Worm (Caenorhabditis elegans) whole organism, late embryonic: Measurements from ENCODE around the gene apc-17.

Source experiments
- C08G9.2 ChIP-seq: sonication (generic microtip); optimal IDR thresholded peaks from 2 replicates; lab custom pipeline; 2016; ENCODE audit warnings: mild to moderate bottlenecking, missing genetic modification characterization, moderate library complexity, missing compliant biosample characterization
- F13H6.1 ChIP-seq: sonication (generic microtip); optimal IDR thresholded peaks from 2 replicates; lab custom pipeline; 2016; ENCODE audit warnings: missing genetic modification characterization, missing compliant biosample characterization
- T23F11.4 ChIP-seq: fragments of 200-800 bp; sonication (Bioruptor generic); optimal IDR thresholded peaks from 2 replicates; lab custom pipeline; 2018; ENCODE audit warnings: mild to moderate bottlenecking, missing genetic modification characterization, missing compliant biosample characterization
- Y22D7AL.16 ChIP-seq: sonication (generic microtip); optimal IDR thresholded peaks from 2 replicates; lab custom pipeline; 2016; ENCODE audit warnings: missing genetic modification characterization, missing compliant biosample characterization
- ahr-1 ChIP-seq: sonication (generic microtip); optimal IDR thresholded peaks from 2 replicates; lab custom pipeline; 2016; ENCODE audit warnings: missing genetic modification characterization, missing compliant biosample characterization
- ama-1 ChIP-seq: fragments of 150-350 bp; optimal IDR thresholded peaks from 2 replicates; lab custom pipeline; 2014
- ceh-22 ChIP-seq: sonication (generic microtip); optimal IDR thresholded peaks from 2 replicates; lab custom pipeline; 2017; ENCODE audit warnings: missing biosample characterization, missing genetic modification characterization
- ceh-24 ChIP-seq: sonication (generic microtip); optimal IDR thresholded peaks from 2 replicates; lab custom pipeline; 2016; ENCODE audit warnings: mild to moderate bottlenecking, missing genetic modification characterization, missing compliant biosample characterization
- ceh-34 ChIP-seq: sonication (generic microtip); optimal IDR thresholded peaks from 2 replicates; lab custom pipeline; 2016; ENCODE audit warnings: mild to moderate bottlenecking, missing genetic modification characterization, missing compliant biosample characterization
- ceh-45 ChIP-seq: fragments of 200-800 bp; sonication (Bioruptor generic); IDR thresholded peaks from 2 replicates; pipeline ENCODE4 v1.3.6; 2022; ENCODE audit warnings: missing genetic modification reagents, missing genetic modification characterization, missing compliant biosample characterization
- ceh-6 ChIP-seq: fragments of 200-800 bp; sonication (Bioruptor generic); optimal IDR thresholded peaks from 2 replicates; lab custom pipeline; 2018; ENCODE audit warnings: mild to moderate bottlenecking, missing genetic modification characterization, missing compliant biosample characterization
- che-1 ChIP-seq: sonication (generic microtip); optimal IDR thresholded peaks from 2 replicates; lab custom pipeline; 2016; ENCODE audit warnings: mild to moderate bottlenecking, missing genetic modification characterization, missing compliant biosample characterization
- elt-2 ChIP-seq: sonication (generic microtip); optimal IDR thresholded peaks from 2 replicates; lab custom pipeline; 2016; ENCODE audit warnings: missing genetic modification reagents, missing genetic modification characterization, missing compliant biosample characterization
- elt-4 ChIP-seq: sonication (generic microtip); optimal IDR thresholded peaks from 2 replicates; lab custom pipeline; 2016; ENCODE audit warnings: missing genetic modification characterization, missing compliant biosample characterization
- ets-4 ChIP-seq: sonication (generic microtip); optimal IDR thresholded peaks from 2 replicates; lab custom pipeline; 2016; ENCODE audit warnings: missing genetic modification characterization, missing compliant biosample characterization
- fax-1 ChIP-seq: sonication (generic microtip); optimal IDR thresholded peaks from 2 replicates; lab custom pipeline; 2016; ENCODE audit warnings: missing genotype, missing genetic modification characterization, missing compliant biosample characterization
- fkh-10 ChIP-seq: fragments of 150-350 bp; optimal IDR thresholded peaks from 2 replicates; lab custom pipeline; 2014; ENCODE audit warnings: missing biosample characterization, missing genetic modification reagents, missing genetic modification characterization
- gmeb-2 ChIP-seq: sonication (generic microtip); optimal IDR thresholded peaks from 2 replicates; lab custom pipeline; 2016; ENCODE audit warnings: missing genetic modification characterization, inconsistent platforms, missing compliant biosample characterization
- lim-6 ChIP-seq: sonication (generic microtip); optimal IDR thresholded peaks from 2 replicates; lab custom pipeline; 2016; ENCODE audit warnings: missing genetic modification characterization, missing compliant biosample characterization
- mec-3 ChIP-seq: sonication (generic microtip); optimal IDR thresholded peaks from 2 replicates; lab custom pipeline; 2016; ENCODE audit warnings: borderline replicate concordance, missing genetic modification characterization, missing compliant biosample characterization
- nfya-1 ChIP-seq: sonication (generic microtip); optimal IDR thresholded peaks from 2 replicates; lab custom pipeline; 2017; ENCODE audit warnings: missing genetic modification characterization, mild to moderate bottlenecking, missing compliant biosample characterization, antibody characterized with exemption, moderate library complexity
- nhr-11 ChIP-seq: fragments of 150-350 bp; optimal IDR thresholded peaks from 2 replicates; lab custom pipeline; 2014; ENCODE audit warnings: missing biosample characterization, missing genetic modification characterization
- nhr-232 ChIP-seq: sonication (generic microtip); optimal IDR thresholded peaks from 2 replicates; lab custom pipeline; 2016; ENCODE audit warnings: missing genetic modification characterization, missing compliant biosample characterization
- odd-2 ChIP-seq: sonication (generic microtip); optimal IDR thresholded peaks from 2 replicates; lab custom pipeline; 2017; ENCODE audit warnings: antibody characterized with exemption, mild to moderate bottlenecking, missing genetic modification characterization, missing compliant biosample characterization
- pag-3 ChIP-seq: sonication (generic microtip); optimal IDR thresholded peaks from 2 replicates; lab custom pipeline; 2016; ENCODE audit warnings: missing compliant biosample characterization, missing genetic modification characterization, borderline replicate concordance
- pat-9 ChIP-seq: fragments of 200-800 bp; sonication (Bioruptor generic); optimal IDR thresholded peaks from 2 replicates; lab custom pipeline; 2018; ENCODE audit warnings: mild to moderate bottlenecking, missing genetic modification characterization, moderate library complexity, missing compliant biosample characterization
- pqm-1 ChIP-seq: sonication (generic microtip); optimal IDR thresholded peaks from 2 replicates; lab custom pipeline; 2016; ENCODE audit warnings: missing genetic modification characterization, missing compliant biosample characterization
- pros-1 ChIP-seq: fragments of 150-350 bp; optimal IDR thresholded peaks from 2 replicates; lab custom pipeline; 2014; ENCODE audit warnings: missing biosample characterization, missing genetic modification reagents, missing genetic modification characterization
- ref-2 ChIP-seq: sonication (generic microtip); optimal IDR thresholded peaks from 2 replicates; lab custom pipeline; 2016; ENCODE audit warnings: missing genetic modification characterization, missing compliant biosample characterization
- sdc-2 ChIP-seq: sonication (generic microtip); optimal IDR thresholded peaks from 2 replicates; lab custom pipeline; 2016; ENCODE audit warnings: missing genotype, missing genetic modification characterization, missing compliant biosample characterization
- sox-2 ChIP-seq: fragments of 200-800 bp; sonication (Bioruptor generic); IDR thresholded peaks from 2 replicates; pipeline ENCODE4 v1.3.6; 2022; ENCODE audit warnings: missing genetic modification reagents, missing genetic modification characterization, missing compliant biosample characterization
- sox-4 ChIP-seq: sonication (generic microtip); optimal IDR thresholded peaks from 2 replicates; lab custom pipeline; 2017; ENCODE audit warnings: mild to moderate bottlenecking, missing genetic modification characterization, inconsistent platforms, missing compliant biosample characterization
- unc-86 ChIP-seq: sonication (generic microtip); optimal IDR thresholded peaks from 2 replicates; lab custom pipeline; 2016; ENCODE audit warnings: missing genetic modification characterization, missing compliant biosample characterization
- ztf-16 ChIP-seq: sonication (generic microtip); optimal IDR thresholded peaks from 2 replicates; lab custom pipeline; 2017; ENCODE audit warnings: missing genetic modification characterization, missing compliant biosample characterization

The apc-17 gene

ce11 chrII:11153080-11153479 is 45.2 kb downstream of the apc-17 start:
- TF ChIP-seq ceh-22 (tag; lab: Kevin White, UChicago): no peak
- TF ChIP-seq pag-3 (tag; lab: Kevin White, UChicago): no peak
- no peak for TF ChIP-seq sdc-2 (tag; lab: Kevin White, UChicago)
- TF ChIP-seq lim-6 (tag; lab: Kevin White, UChicago): no peak
- TF ChIP-seq odd-2 (tag; lab: Kevin White, UChicago): no peak
- no peak for TF ChIP-seq F13H6.1 (tag; lab: Kevin White, UChicago)
- TF ChIP-seq fax-1: no peak
- TF ChIP-seq C08G9.2 (tag; lab: Kevin White, UChicago): no peak
- no peak for TF ChIP-seq ceh-45 (GFP tag; lab: Robert Waterston, UW)
- no peak for TF ChIP-seq unc-86 (tag; lab: Kevin White, UChicago)
- no peak for TF ChIP-seq ref-2 (tag; lab: Kevin White, UChicago)
- TF ChIP-seq pqm-1 (tag; lab: Kevin White, UChicago): no peak
- TF ChIP-seq ztf-16 (tag; lab: Kevin White, UChicago): no peak
- no peak for TF ChIP-seq pros-1 (tag; lab: Kevin White, UChicago)

- TF ChIP-seq elt-2 (peak; percentile 48), nfya-1 (tag; lab: Kevin White, UChicago) (no peak)
These were observed 45.9 kb downstream of the apc-17 start for ce11 chrII:11153800-11154199.

- TF ChIP-seq ceh-22 (tag; lab: Kevin White, UChicago) (no peak), gmeb-2 (tag; lab: Kevin White, UChicago) (no peak), T23F11.4 (GFP tag; lab: Kevin White, UChicago) (no peak), nfya-1 (tag; lab: Kevin White, UChicago) (no peak), pros-1 (tag; lab: Kevin White, UChicago) (no peak), che-1 (tag; lab: Kevin White, UChicago) (no peak), sox-4 (tag; lab: Kevin White, UChicago) (no peak), ceh-24 (no peak), ceh-6 (GFP tag; lab: Kevin White, UChicago) (no peak)
These were observed 47.0 kb downstream of the apc-17 start for ce11 chrII:11154957-11155356.

- TF ChIP-seq elt-4 (tag; lab: Kevin White, UChicago): no peak
- TF ChIP-seq pat-9 (tag; lab: Kevin White, UChicago): no peak
- TF ChIP-seq Y22D7AL.16 (tag; lab: Kevin White, UChicago): no peak
- TF ChIP-seq, all 69 proteins: peak for 0
These were observed 47.5 kb downstream of the apc-17 start for ce11 chrII:11155400-11155799.

ce11 chrII:11156160-11156559 is 48.2 kb downstream of the apc-17 start:
- no peak for TF ChIP-seq sdc-2 (tag; lab: Kevin White, UChicago)
- TF ChIP-seq nhr-232 (tag; lab: Kevin White, UChicago): no peak
- no peak for TF ChIP-seq ztf-16 (tag; lab: Kevin White, UChicago)
- no peak for TF ChIP-seq ceh-34
- TF ChIP-seq odd-2 (tag; lab: Kevin White, UChicago): no peak
- TF ChIP-seq ahr-1: no peak
- TF ChIP-seq ceh-45 (GFP tag; lab: Robert Waterston, UW): no peak
- TF ChIP-seq sox-2 (GFP tag; lab: Robert Waterston, UW): no peak
- no peak for TF ChIP-seq ama-1 (lab: Kevin White, UChicago)
- TF ChIP-seq mec-3 (tag; lab: Kevin White, UChicago): no peak
- no peak for TF ChIP-seq unc-86 (tag; lab: Kevin White, UChicago)
- TF ChIP-seq fkh-10 (GFP tag; lab: Kevin White, UChicago): no peak
- TF ChIP-seq nhr-11 (tag; lab: Kevin White, UChicago): no peak
- TF ChIP-seq ets-4 (tag; lab: Kevin White, UChicago): no peak
